Worm (Caenorhabditis elegans): ENCODE measurements around the gene fbxc-34.

- TF ChIP-seq aly-1 (tag; optimal IDR thresholded peaks at IDR 0.05) (no peak), ceh-13 (GFP tag; optimal IDR thresholded peaks at IDR 0.05) (no peak), ama-1 (optimal IDR thresholded peaks at IDR 0.05) (no peak), B0310.2 (tag; optimal IDR thresholded peaks at IDR 0.05) (no peak), hmbx-1 (tag; optimal IDR thresholded peaks at IDR 0.05) (no peak), tbx-37 (GFP tag; conservative IDR thresholded peaks at IDR 0.05) (no peak), F13C5.2 (tag; optimal IDR thresholded peaks at IDR 0.05) (no peak), hmg-4 (GFP tag; optimal IDR thresholded peaks at IDR 0.05) (no peak), pes-1 (GFP tag; IDR thresholded peaks at IDR 0.05) (no peak), hnd-1 (tag; optimal IDR thresholded peaks at IDR 0.05) (no peak), ets-7 (tag; optimal IDR thresholded peaks at IDR 0.05) (no peak), ceh-36 (tag; optimal IDR thresholded peaks at IDR 0.05) (no peak), sea-1 (GFP tag; conservative IDR thresholded peaks at IDR 0.05) (no peak)
Measured at ce11 chrII:920326-920725, 10.6 kb upstream of the fbxc-34 start.
